Fruit fly (Drosophila melanogaster) ovary, adult (tissue): ENCODE measurements around the gene CG2225.

Experiments used
- CG17801 ChIP-seq: fragments of 200-800 bp; optimal IDR thresholded peaks from 2 replicates; lab custom pipeline; 2019; ENCODE audit warnings: missing biosample characterization, mild to moderate bottlenecking, missing genetic modification characterization, moderate library complexity; ENCODE audit not compliant: partially characterized antibody

The CG2225 gene

dm6 chr2L:21629149-21629813 lies 48.0 kb downstream of the CG2225 start:
- no peak for TF ChIP-seq CG17801 (GFP tag; lab: Kevin White, UChicago)

- no peak for TF ChIP-seq CG17801 (GFP tag; lab: Kevin White, UChicago)
These were observed 48.8 kb downstream of the CG2225 start for dm6 chr2L:21628533-21628932.

dm6 chr2L:21627957-21628356 lies 49.4 kb downstream of the CG2225 start:
- no peak for TF ChIP-seq CG17801 (GFP tag; lab: Kevin White, UChicago)

dm6 chr2L:21624472-21624787 lies 52.9 kb downstream of the CG2225 start:
- TF ChIP-seq CG17801 (GFP tag; lab: Kevin White, UChicago) = no peak

- no peak for TF ChIP-seq CG17801 (GFP tag; lab: Kevin White, UChicago)
These were observed 53.5 kb downstream of the CG2225 start, which contains the start of gene CG2201 for dm6 chr2L:21623685-21624471. TSS of gene CG2201 (minus strand) at chr2L:21624080.

dm6 chr2L:21622709-21623684 lies 54.3 kb downstream of the CG2225 start:
- TF ChIP-seq CG17801 (GFP tag; lab: Kevin White, UChicago) = no peak

dm6 chr2L:21622062-21622589 lies 55.2 kb downstream of the CG2225 start:
- TF ChIP-seq CG17801 (GFP tag; lab: Kevin White, UChicago) = no peak

dm6 chr2L:21620527-21620926 lies 56.8 kb downstream of the CG2225 start:
- TF ChIP-seq CG17801 (GFP tag; lab: Kevin White, UChicago) = no peak

dm6 chr2L:21618738-21619431 lies 58.4 kb downstream of the CG2225 start:
- no peak for TF ChIP-seq CG17801 (GFP tag; lab: Kevin White, UChicago)

dm6 chr2L:21617949-21618348 lies 59.4 kb downstream of the CG2225 start:
- no peak for TF ChIP-seq CG17801 (GFP tag; lab: Kevin White, UChicago)
